Fruit fly (Drosophila melanogaster) S2 (cell line): ENCODE results near the gene CG13639.

Source experiments
- CG8478 ChIP-seq: fragments of >200 bp; optimal IDR thresholded peaks from 2 replicates; lab custom pipeline; 2018
- CTCF ChIP-seq, 2 experiments: fragments of >200 bp; optimal IDR thresholded peaks; 2 replicates each; lab custom pipeline; 2018

dm6 chr3R:24862574-24863089, 2.5 kb upstream of the CG13639 start, which contains the start of gene CG7016:
- TF ChIP-seq CTCF (optimal IDR thresholded peaks at IDR 0.05; lab: Kevin White, UChicago): no peak
- TF ChIP-seq CG8478: no peak
